Worm (Caenorhabditis elegans) whole organism, L4 larva: Measurements from ENCODE around the gene F57B1.9.
"Not testable (repeated sequence)": the region's sequence is repeated elsewhere in the genome, so short reads cannot be mapped to it uniquely, and the experiment has no call there.

Experiments
- F26F4.8 ChIP-seq: fragments of 200-800 bp; sonication (Bioruptor generic); conservative IDR thresholded peaks from 2 replicates; pipeline ENCODE4 v1.3.6; 2022; ENCODE audit warnings: missing genetic modification characterization, missing compliant biosample characterization
- lin-15B ChIP-seq: fragments of 150-350 bp; sonication (generic microtip); optimal IDR thresholded peaks from 3 replicates; lab custom pipeline; 2014; ENCODE audit warnings: missing biosample characterization, missing genetic modification characterization
- lsy-2 ChIP-seq, 2 experiments: fragments of 150-350 bp in 1 of 2; sonication (generic microtip) in 1 of 2; optimal IDR thresholded peaks; 2 replicates each; lab custom pipeline; 2014 to 2017; ENCODE audit warnings: missing biosample characterization in 2 of 2, missing genetic modification characterization in 2 of 2
- nhr-237 ChIP-seq: sonication (generic microtip); optimal IDR thresholded peaks from 2 replicates; lab custom pipeline; 2017; ENCODE audit warnings: missing biosample characterization, missing genetic modification characterization
- nhr-76 ChIP-seq: fragments of 150-350 bp; optimal IDR thresholded peaks from 2 replicates; lab custom pipeline; 2014; ENCODE audit warnings: missing biosample characterization, missing genetic modification characterization
- set-16 ChIP-seq: fragments of 200-800 bp; sonication (Bioruptor generic); IDR thresholded peaks from 2 replicates; pipeline ENCODE4 v1.3.6; 2022; ENCODE audit warnings: missing genetic modification reagents, missing genetic modification characterization, missing compliant biosample characterization
- unc-62 ChIP-seq, 3 experiments: fragments of 150-350 bp in 1 of 3; sonication (generic microtip); optimal IDR thresholded peaks in 2 of 3; peaks in 1 of 3; 1 replicate in 1 of 3; 2 replicates in 2 of 3; lab custom pipeline; 2014 to 2017; ENCODE audit warnings: missing biosample characterization in 3 of 3, missing genetic modification characterization in 3 of 3, missing genetic modification reagents in 3 of 3, missing genotype in 1 of 3
- zag-1 ChIP-seq: fragments of 150-350 bp; optimal IDR thresholded peaks from 2 replicates; lab custom pipeline; 2014; ENCODE audit warnings: missing biosample characterization, missing genetic modification characterization

DNA sequence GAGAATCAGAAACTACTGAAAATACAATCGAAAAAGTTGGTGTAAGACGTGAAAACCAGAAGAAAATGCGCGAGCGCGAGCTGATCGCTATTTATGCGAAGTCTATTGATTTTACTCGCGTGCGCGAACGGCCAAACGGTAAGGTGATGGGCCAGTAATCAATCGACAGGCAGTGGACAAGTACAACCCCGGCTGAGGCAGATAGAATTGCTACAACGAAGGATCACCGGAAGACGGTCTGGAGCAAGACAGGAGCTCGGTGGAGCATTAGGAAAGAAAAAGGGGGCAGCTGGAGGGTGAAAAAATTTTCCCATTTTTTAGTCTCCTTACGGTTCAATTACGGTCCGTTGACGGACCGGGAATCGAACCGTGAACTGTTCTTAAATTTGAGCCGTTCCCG lies 42.0 kb upstream of the F57B1.9 start:
- TF ChIP-seq nhr-237 (tag; lab: Kevin White, UChicago); lsy-2 (tag; optimal IDR thresholded peaks at IDR 0.05; lab: Kevin White, UChicago); zag-1; unc-62 (GFP tag; optimal IDR thresholded peaks at IDR 0.05 in 1 of 2; lab: Kevin White, UChicago); unc-62 (tag; optimal IDR thresholded peaks at IDR 0.05; lab: Kevin White, UChicago); nhr-76 (tag; lab: Kevin White, UChicago); lin-15B (tag; lab: Kevin White, UChicago); set-16 (GFP tag; lab: Robert Waterston, UW): not testable (repeated sequence)
- TF ChIP-seq F26F4.8 (GFP tag; lab: Robert Waterston, UW), result peak; percentile 81
